Worm (Caenorhabditis elegans): ENCODE measurements around the gene F35C11.2.

- TF ChIP-seq unc-55 (GFP tag; optimal IDR thresholded peaks at IDR 0.05): no peak
- TF ChIP-seq ceh-82 (tag; optimal IDR thresholded peaks at IDR 0.05): no peak
- no peak for TF ChIP-seq egl-27 (tag; optimal IDR thresholded peaks at IDR 0.05)
- TF ChIP-seq lsy-2 (tag; optimal IDR thresholded peaks at IDR 0.05): no peak
- TF ChIP-seq nhr-237 (tag; optimal IDR thresholded peaks at IDR 0.05): no peak
- no peak for TF ChIP-seq lin-39 (tag; optimal IDR thresholded peaks at IDR 0.05)
- no peak for TF ChIP-seq unc-62 (GFP tag; optimal IDR thresholded peaks at IDR 0.05)
- TF ChIP-seq elt-1 (tag; optimal IDR thresholded peaks at IDR 0.05): no peak
- TF ChIP-seq mdl-1 (tag; optimal IDR thresholded peaks at IDR 0.05): no peak
- TF ChIP-seq aly-2 (tag; optimal IDR thresholded peaks at IDR 0.05): no peak
- no peak for TF ChIP-seq Y55F3AM.14 (GFP tag; optimal IDR thresholded peaks at IDR 0.05)
- no peak for TF ChIP-seq dmd-4 (tag; optimal IDR thresholded peaks at IDR 0.05)
- no peak for TF ChIP-seq F13H6.1 (tag; optimal IDR thresholded peaks at IDR 0.05)
These were observed 16.0 kb upstream of the F35C11.2 start, which contains the start of gene srdh-1 for ce11 chrII:8264619-8265018.
